Fruit fly (Drosophila melanogaster) whole organism, wandering third instar larva: ENCODE data around the gene CG4629.

Experiments used
- Abd-B ChIP-seq: fragments of >200 bp; optimal IDR thresholded peaks from 2 replicates; lab custom pipeline; 2017; ENCODE audit warnings: missing biosample characterization, missing genetic modification characterization
- CG32264 ChIP-seq: fragments of 200-800 bp; sonication (Bioruptor generic); optimal IDR thresholded peaks from 2 replicates; lab custom pipeline; 2016; ENCODE audit warnings: missing biosample characterization, missing genetic modification characterization
- CG9705 ChIP-seq: fragments of 200-800 bp; sonication (Bioruptor generic); optimal IDR thresholded peaks from 2 replicates; lab custom pipeline; 2018; ENCODE audit warnings: missing biosample characterization, mild to moderate bottlenecking, missing genetic modification characterization
- Dfd ChIP-seq: fragments of >200 bp; optimal IDR thresholded peaks from 2 replicates; lab custom pipeline; 2017; ENCODE audit warnings: missing biosample characterization, missing genetic modification characterization
- Dif ChIP-seq: fragments of 200-275, 200-300 bp; sonication (Bioruptor generic); optimal IDR thresholded peaks from 2 replicates; lab custom pipeline; 2018; ENCODE audit warnings: missing biosample characterization, missing genetic modification characterization; ENCODE audit not compliant: partially characterized antibody
- HLH106 ChIP-seq: fragments of 200-800 bp; optimal IDR thresholded peaks from 3 replicates; lab custom pipeline; 2019; ENCODE audit warnings: missing biosample characterization, mild to moderate bottlenecking, missing genetic modification characterization, moderate library complexity
- Hnf4 ChIP-seq: fragments of 200-800 bp; sonication (Bioruptor generic); optimal IDR thresholded peaks from 2 replicates; lab custom pipeline; 2016; ENCODE audit warnings: missing biosample characterization, mild to moderate bottlenecking, missing genetic modification characterization
- Hr78 ChIP-seq: fragments of >200 bp; optimal IDR thresholded peaks from 2 replicates; lab custom pipeline; 2017; ENCODE audit warnings: missing biosample characterization, missing genetic modification characterization
- Jra ChIP-seq: sonication (Bioruptor generic); optimal IDR thresholded peaks from 2 replicates; lab custom pipeline; 2016; ENCODE audit warnings: missing biosample characterization, missing genetic modification characterization
- Mio ChIP-seq: sonication (Bioruptor generic); optimal IDR thresholded peaks from 2 replicates; lab custom pipeline; 2016; ENCODE audit warnings: missing biosample characterization, missing genetic modification characterization
- Myc ChIP-seq: fragments of >200 bp; optimal IDR thresholded peaks from 2 replicates; lab custom pipeline; 2017
- N ChIP-seq: fragments of >200 bp; optimal IDR thresholded peaks from 2 replicates; lab custom pipeline; 2018; ENCODE audit warnings: missing biosample characterization, missing external identifiers, missing genetic modification characterization
- OdsH ChIP-seq: fragments of 200-800 bp; sonication (Bioruptor generic); optimal IDR thresholded peaks from 2 replicates; lab custom pipeline; 2016; ENCODE audit warnings: missing biosample characterization, mild to moderate bottlenecking, missing genetic modification characterization
- Rel ChIP-seq, 2 experiments: fragments of 200-800 bp; sonication (Bioruptor generic) in 1 of 2; optimal IDR thresholded peaks; 2 replicates in 1 of 2; 3 replicates in 1 of 2; lab custom pipeline; 2016 to 2019; ENCODE audit warnings: mild to moderate bottlenecking in 2 of 2, missing biosample characterization in 2 of 2, missing genetic modification characterization in 2 of 2, moderate library complexity in 1 of 2
- Sp1 ChIP-seq: fragments of 200-800 bp; sonication (Bioruptor generic); optimal IDR thresholded peaks from 3 replicates; lab custom pipeline; 2019; ENCODE audit warnings: missing biosample characterization, mild to moderate bottlenecking, missing genetic modification characterization, moderate library complexity
- Vsx2 ChIP-seq: fragments of 200-300, 225-300 bp; sonication (Bioruptor generic); optimal IDR thresholded peaks from 2 replicates; lab custom pipeline; 2018; ENCODE audit warnings: missing biosample characterization, missing genetic modification characterization; ENCODE audit not compliant: partially characterized antibody
- br ChIP-seq: fragments of 200-800 bp; sonication (Bioruptor generic); optimal IDR thresholded peaks from 2 replicates; lab custom pipeline; 2016; ENCODE audit warnings: missing biosample characterization, missing genetic modification characterization
- dmrt93B ChIP-seq: fragments of 200-800 bp; sonication (Bioruptor generic); optimal IDR thresholded peaks from 2 replicates; lab custom pipeline; 2018; ENCODE audit warnings: missing biosample characterization, mild to moderate bottlenecking, missing genetic modification characterization
- dsf ChIP-seq: sonication (Bioruptor generic); optimal IDR thresholded peaks from 2 replicates; lab custom pipeline; 2016; ENCODE audit warnings: missing biosample characterization, missing genetic modification characterization, borderline replicate concordance
- ey ChIP-seq: fragments of 200-800 bp; sonication (Bioruptor generic); optimal IDR thresholded peaks from 2 replicates; lab custom pipeline; 2016; ENCODE audit warnings: missing biosample characterization, missing genetic modification characterization
- foxo ChIP-seq, 2 experiments: fragments of 200-800 bp; sonication (Bioruptor generic); optimal IDR thresholded peaks; 2 replicates in 1 of 2; 3 replicates in 1 of 2; lab custom pipeline; 2016 to 2017; ENCODE audit warnings: missing biosample characterization in 2 of 2, missing genetic modification characterization in 2 of 2
- fru ChIP-seq: fragments of 200-800 bp; sonication (Bioruptor generic); optimal IDR thresholded peaks from 3 replicates; lab custom pipeline; 2016; ENCODE audit warnings: missing biosample characterization, mild to moderate bottlenecking, missing genetic modification characterization
- h ChIP-seq: fragments of 200-800 bp; sonication (Bioruptor generic); optimal IDR thresholded peaks from 3 replicates; lab custom pipeline; 2016; ENCODE audit warnings: missing biosample characterization, mild to moderate bottlenecking, missing genetic modification characterization
- jim ChIP-seq: fragments of 175-275, 200-325 bp; sonication (Bioruptor generic); optimal IDR thresholded peaks from 2 replicates; lab custom pipeline; 2016; ENCODE audit warnings: missing biosample characterization, mild to moderate bottlenecking, missing genetic modification characterization
- lola ChIP-seq: fragments of >200 bp; optimal IDR thresholded peaks from 2 replicates; lab custom pipeline; 2017; ENCODE audit warnings: missing biosample characterization, missing genetic modification characterization
- pan ChIP-seq: fragments of >200 bp; optimal IDR thresholded peaks from 2 replicates; lab custom pipeline; 2017
- tai ChIP-seq: sonication (Bioruptor generic); optimal IDR thresholded peaks from 2 replicates; lab custom pipeline; 2016; ENCODE audit warnings: missing biosample characterization, missing genetic modification characterization
- usp ChIP-seq: fragments of >200 bp; optimal IDR thresholded peaks from 2 replicates; lab custom pipeline; 2017; ENCODE audit warnings: missing biosample characterization, missing genetic modification characterization
- woc ChIP-seq: sonication (Bioruptor generic); optimal IDR thresholded peaks from 2 replicates; lab custom pipeline; 2016; ENCODE audit warnings: missing biosample characterization, mild to moderate bottlenecking, missing genetic modification characterization

CG4629 gene

dm6 chr2L:1118149-1118548 is 15.8 kb upstream of the CG4629 start:
- no peak for TF ChIP-seq usp (GFP tag; lab: Kevin White, UChicago)
- TF ChIP-seq tai (GFP tag; lab: Kevin White, UChicago), result no peak
- TF ChIP-seq br (GFP tag; lab: Kevin White, UChicago), result peak; percentile 0
- no peak for TF ChIP-seq Abd-B (GFP tag; lab: Kevin White, UChicago)
- no peak for TF ChIP-seq Sp1 (GFP tag; lab: Kevin White, UChicago)
- TF ChIP-seq dmrt93B (GFP tag; lab: Kevin White, UChicago), result no peak
- no peak for TF ChIP-seq Myc
- peak; percentile 6 for TF ChIP-seq Dif (GFP tag; lab: Kevin White, UChicago)
- no peak for TF ChIP-seq fru
- TF ChIP-seq pan, result no peak
- TF ChIP-seq foxo (GFP tag; optimal IDR thresholded peaks at IDR 0.05; lab: Kevin White, UChicago), result no peak

dm6 chr2L:1116661-1117322 is 14.5 kb upstream of the CG4629 start:
- TF ChIP-seq Hr78 (GFP tag; lab: Kevin White, UChicago) (no peak), OdsH (GFP tag; lab: Kevin White, UChicago) (no peak), Vsx2 (GFP tag; lab: Kevin White, UChicago) (no peak), br (GFP tag; lab: Kevin White, UChicago) (peak; percentile 19), Jra (GFP tag; lab: Kevin White, UChicago) (peak; percentile 48), woc (no peak), HLH106 (tag; lab: Kevin White, UChicago) (no peak), jim (GFP tag; lab: Kevin White, UChicago) (no peak), dsf (GFP tag; lab: Kevin White, UChicago) (no peak), Mio (GFP tag; lab: Kevin White, UChicago) (no peak), Dif (GFP tag; lab: Kevin White, UChicago) (no peak), h (peak; percentile 67), dmrt93B (GFP tag; lab: Kevin White, UChicago) (no peak), Hnf4 (peak; percentile 76), CG9705 (GFP tag; lab: Kevin White, UChicago) (no peak), Sp1 (GFP tag; lab: Kevin White, UChicago) (no peak), foxo (GFP tag; optimal IDR thresholded peaks at IDR 0.05; lab: Kevin White, UChicago) (peak in 1 of 2 experiments; percentile 2), fru (peak; percentile 24), Rel (GFP tag; optimal IDR thresholded peaks at IDR 0.05; lab: Kevin White, UChicago) (peak; percentile 58), Rel (tag; optimal IDR thresholded peaks at IDR 0.05; lab: Kevin White, UChicago) (peak; percentile 74), usp (GFP tag; lab: Kevin White, UChicago) (no peak)

dm6 chr2L:1114230-1114629 is 11.9 kb upstream of the CG4629 start:
- no peak for TF ChIP-seq woc
- no peak for TF ChIP-seq Rel (GFP tag; optimal IDR thresholded peaks at IDR 0.05; lab: Kevin White, UChicago)
- TF ChIP-seq Rel (tag; optimal IDR thresholded peaks at IDR 0.05; lab: Kevin White, UChicago), result peak; percentile 84

dm6 chr2L:1112641-1113040 is 10.3 kb upstream of the CG4629 start, which contains the start of gene CG14340:
Gene CG14340, plus strand, starts transcription at chr2L:1112941.
- no peak for TF ChIP-seq foxo (GFP tag; optimal IDR thresholded peaks at IDR 0.05; lab: Kevin White, UChicago)
- TF ChIP-seq dsf (GFP tag; lab: Kevin White, UChicago), result no peak
- no peak for TF ChIP-seq pan
- no peak for TF ChIP-seq N (GFP tag; lab: Kevin White, UChicago)
- no peak for TF ChIP-seq Dfd (GFP tag; lab: Kevin White, UChicago)
- no peak for TF ChIP-seq Vsx2 (GFP tag; lab: Kevin White, UChicago)
- TF ChIP-seq Dif (GFP tag; lab: Kevin White, UChicago), result no peak
- TF ChIP-seq HLH106 (tag; lab: Kevin White, UChicago), result no peak
- TF ChIP-seq Jra (GFP tag; lab: Kevin White, UChicago), result no peak
- TF ChIP-seq Mio (GFP tag; lab: Kevin White, UChicago), result no peak
- no peak for TF ChIP-seq ey (GFP tag; lab: Kevin White, UChicago)
- TF ChIP-seq lola, result no peak
- TF ChIP-seq Rel (GFP tag; optimal IDR thresholded peaks at IDR 0.05; lab: Kevin White, UChicago), result no peak
- TF ChIP-seq Rel (tag; optimal IDR thresholded peaks at IDR 0.05; lab: Kevin White, UChicago), result no peak
- TF ChIP-seq CG32264 (GFP tag; lab: Kevin White, UChicago), result no peak
